Fruit fly (Drosophila melanogaster) whole organism, embryonic: Measurements from ENCODE around the gene Nf-YA.

Experiments used
- Awh ChIP-seq: fragments of 200-800 bp; sonication (Bioruptor generic); IDR thresholded peaks from 2 replicates; pipeline ENCODE4, ENCODE4 v1.3.6; 2022; ENCODE audit warnings: missing biosample characterization, missing genetic modification characterization
- CG1024 ChIP-seq: fragments of 200-800 bp; sonication (Bioruptor generic); IDR thresholded peaks from 2 replicates; pipeline ENCODE4 v1.3.6; 2022; ENCODE audit warnings: missing biosample characterization, missing genetic modification characterization
- CG10366 ChIP-seq: fragments of 200-800 bp; sonication (Bioruptor generic); IDR thresholded peaks from 2 replicates; pipeline ENCODE4 v1.3.6; 2022; ENCODE audit warnings: missing biosample characterization, missing genetic modification characterization
- CG10654 ChIP-seq: fragments of 200-800 bp; sonication (Bioruptor generic); optimal IDR thresholded peaks from 2 replicates; lab custom pipeline; 2016; ENCODE audit warnings: missing biosample characterization, missing genetic modification characterization
- CG10979 ChIP-seq: fragments of 200-800 bp; sonication (Bioruptor generic); optimal IDR thresholded peaks from 2 replicates; lab custom pipeline; 2018; ENCODE audit warnings: missing biosample characterization, mild to moderate bottlenecking, missing genetic modification characterization, moderate library complexity
- CG11696 ChIP-seq: fragments of 200-800 bp; sonication (Bioruptor generic); IDR thresholded peaks from 2 replicates; pipeline ENCODE4 v1.3.6; 2022; ENCODE audit warnings: missing biosample characterization, missing genetic modification characterization
- CG11723 ChIP-seq: fragments of 200-800 bp; sonication (Bioruptor generic); optimal IDR thresholded peaks from 2 replicates; lab custom pipeline; 2017; ENCODE audit warnings: missing biosample characterization, mild to moderate bottlenecking, missing genetic modification characterization
- CG14860 ChIP-seq: fragments of 200-800 bp; sonication (Bioruptor generic); IDR thresholded peaks from 3 replicates; pipeline ENCODE4 v1.3.6; 2022; ENCODE audit warnings: missing biosample characterization, missing genetic modification characterization; ENCODE audit not compliant: partially characterized antibody
- CG15514 ChIP-seq: fragments of 200-800 bp; sonication (Bioruptor generic); optimal IDR thresholded peaks from 3 replicates; lab custom pipeline; 2017; ENCODE audit warnings: missing biosample characterization, missing genetic modification characterization, mild to moderate bottlenecking, moderate library complexity, missing genetic modification reagents
- CG16813 ChIP-seq: fragments of 200-800 bp; sonication (Bioruptor generic); IDR thresholded peaks from 3 replicates; pipeline ENCODE4 v1.3.6; 2022; ENCODE audit warnings: missing biosample characterization, missing genetic modification characterization; ENCODE audit not compliant: partially characterized antibody
- CG17829 ChIP-seq: fragments of 200-800 bp; optimal IDR thresholded peaks from 2 replicates; lab custom pipeline; 2019; ENCODE audit warnings: missing biosample characterization, mild to moderate bottlenecking, missing genetic modification characterization, moderate library complexity
- CG1792 ChIP-seq: fragments of 200-800 bp; sonication (Bioruptor generic); optimal IDR thresholded peaks from 2 replicates; lab custom pipeline; 2016; ENCODE audit warnings: missing biosample characterization, missing genetic modification characterization
- CG30431 ChIP-seq: fragments of 200-800 bp; sonication (Bioruptor generic); optimal IDR thresholded peaks from 2 replicates; lab custom pipeline; 2017; ENCODE audit warnings: missing biosample characterization, missing genetic modification characterization
- CG31365 ChIP-seq: fragments of 200-800 bp; sonication (Bioruptor generic); optimal IDR thresholded peaks from 2 replicates; lab custom pipeline; 2018; ENCODE audit warnings: missing biosample characterization, mild to moderate bottlenecking, missing genetic modification characterization
- CG33557 ChIP-seq: fragments of 200-800 bp; sonication (Bioruptor generic); optimal IDR thresholded peaks from 2 replicates; lab custom pipeline; 2019; ENCODE audit warnings: missing biosample characterization, mild to moderate bottlenecking, missing genetic modification characterization, moderate library complexity
- CG3726 ChIP-seq: fragments of 200-800 bp; sonication (Bioruptor generic); IDR thresholded peaks from 3 replicates; pipeline ENCODE4, ENCODE4 v1.3.6; 2022; ENCODE audit warnings: missing biosample characterization, missing genetic modification characterization
- CG7786 ChIP-seq: fragments of 200-800 bp; sonication (Bioruptor generic); optimal IDR thresholded peaks from 2 replicates; lab custom pipeline; 2016; ENCODE audit warnings: missing biosample characterization, missing genetic modification characterization
- CG8290 ChIP-seq, 3 experiments: fragments of 200-800 bp; sonication (Bioruptor generic); optimal IDR thresholded peaks; 2 replicates each; lab custom pipeline; 2016 to 2019; ENCODE audit warnings: missing biosample characterization in 3 of 3, missing genetic modification characterization in 3 of 3, mild to moderate bottlenecking in 2 of 3, moderate library complexity in 1 of 3
- CG9727 ChIP-seq: fragments of 200-800 bp; sonication (Bioruptor generic); optimal IDR thresholded peaks from 3 replicates; lab custom pipeline; 2017; ENCODE audit warnings: missing biosample characterization, mild to moderate bottlenecking, missing genetic modification characterization
- D19B ChIP-seq: fragments of 200-800 bp; sonication (Bioruptor generic); optimal IDR thresholded peaks from 2 replicates; lab custom pipeline; 2017; ENCODE audit warnings: missing biosample characterization, mild to moderate bottlenecking, missing genetic modification characterization
- Dp ChIP-seq: fragments of 200-800 bp; sonication (Bioruptor generic); optimal IDR thresholded peaks from 2 replicates; lab custom pipeline; 2018; ENCODE audit warnings: missing biosample characterization, mild to moderate bottlenecking, missing genetic modification characterization, moderate library complexity
- Dref ChIP-seq: fragments of 200-800 bp; sonication (Bioruptor generic); IDR thresholded peaks from 2 replicates; pipeline ENCODE4 v1.3.6; 2022; ENCODE audit warnings: missing biosample characterization, missing genetic modification characterization
- Gug ChIP-seq: fragments of 200-800 bp; sonication (Bioruptor generic); IDR thresholded peaks from 4 replicates; pipeline ENCODE4 v1.3.6; 2022; ENCODE audit warnings: missing biosample characterization, missing genetic modification characterization
- H15 ChIP-seq: fragments of 200-800 bp; sonication (Bioruptor generic); IDR thresholded peaks from 3 replicates; pipeline ENCODE4 v1.3.6; 2022; ENCODE audit warnings: missing biosample characterization, missing genetic modification characterization
- Mrtf ChIP-seq: fragments of 200-800 bp; sonication (Bioruptor generic); IDR thresholded peaks from 3 replicates; pipeline ENCODE4 v1.3.6; 2022; ENCODE audit warnings: missing biosample characterization, missing genetic modification characterization
- Optix ChIP-seq: fragments of 200-800 bp; sonication (Bioruptor generic); IDR thresholded peaks from 3 replicates; pipeline ENCODE4 v1.3.6; 2022; ENCODE audit warnings: missing biosample characterization, missing genetic modification characterization
- PHDP ChIP-seq: fragments of 200-800 bp; sonication (Bioruptor generic); optimal IDR thresholded peaks from 3 replicates; lab custom pipeline; 2018; ENCODE audit warnings: missing biosample characterization, mild to moderate bottlenecking, missing genetic modification characterization, moderate library complexity
- Rfx ChIP-seq: fragments of 200-800 bp; sonication (Bioruptor generic); IDR thresholded peaks from 2 replicates; pipeline ENCODE4 v1.3.6; 2022; ENCODE audit warnings: missing biosample characterization, missing genetic modification characterization
- Ssrp ChIP-seq: fragments of 200-800 bp; sonication (Bioruptor generic); optimal IDR thresholded peaks from 2 replicates; lab custom pipeline; 2018; ENCODE audit warnings: missing biosample characterization, mild to moderate bottlenecking, missing genetic modification characterization, moderate library complexity
- corto ChIP-seq: fragments of 200-800 bp; sonication (Bioruptor generic); optimal IDR thresholded peaks from 2 replicates; lab custom pipeline; 2016; ENCODE audit warnings: missing biosample characterization, mild to moderate bottlenecking, missing genetic modification characterization, moderate library complexity
- crol ChIP-seq: fragments of 200-800 bp; sonication (Bioruptor generic); IDR thresholded peaks from 2 replicates; pipeline ENCODE4 v1.3.6; 2022; ENCODE audit warnings: missing biosample characterization, missing genetic modification characterization
- crp ChIP-seq, 2 experiments: fragments of 200-800 bp; sonication (Bioruptor generic); optimal IDR thresholded peaks; 2 replicates in 1 of 2; 3 replicates in 1 of 2; lab custom pipeline; 2017; ENCODE audit warnings: missing biosample characterization in 2 of 2, missing genetic modification characterization in 2 of 2, mild to moderate bottlenecking in 1 of 2, moderate library complexity in 1 of 2
- dati ChIP-seq: fragments of 200-800 bp; sonication (Bioruptor generic); IDR thresholded peaks from 2 replicates; pipeline ENCODE4 v1.3.6; 2022; ENCODE audit warnings: missing biosample characterization, missing genetic modification characterization
- gro ChIP-seq: fragments of 200-800 bp; sonication (Bioruptor generic); optimal IDR thresholded peaks from 2 replicates; lab custom pipeline; 2016; ENCODE audit warnings: missing biosample characterization, missing genetic modification characterization
- gt ChIP-seq: fragments of 200-800 bp; sonication (Bioruptor generic); IDR thresholded peaks from 2 replicates; pipeline ENCODE4 v1.3.6; 2022; ENCODE audit warnings: missing biosample characterization, missing genetic modification characterization
- h ChIP-seq: fragments of >200 bp; optimal IDR thresholded peaks from 2 replicates; lab custom pipeline; 2017
- ham ChIP-seq: fragments of 200-800 bp; sonication (Bioruptor generic); IDR thresholded peaks from 2 replicates; pipeline ENCODE4 v1.3.6; 2022; ENCODE audit warnings: missing biosample characterization, missing genetic modification characterization
- jigr1 ChIP-seq: fragments of 200-800 bp; sonication (Bioruptor generic); IDR thresholded peaks from 3 replicates; pipeline ENCODE4 v1.3.6; 2022; ENCODE audit warnings: missing biosample characterization, missing genetic modification characterization
- jumu ChIP-seq: fragments of 200-800 bp; sonication (Bioruptor generic); optimal IDR thresholded peaks from 3 replicates; lab custom pipeline; 2016; ENCODE audit warnings: missing biosample characterization, missing genetic modification characterization
- knrl ChIP-seq: fragments of 200-800 bp; sonication (Bioruptor generic); IDR thresholded peaks from 3 replicates; pipeline ENCODE4 v1.3.6; 2022; ENCODE audit warnings: missing biosample characterization, missing genetic modification characterization; ENCODE audit not compliant: partially characterized antibody
- pum ChIP-seq: fragments of 200-800 bp; sonication (Bioruptor generic); optimal IDR thresholded peaks from 2 replicates; lab custom pipeline; 2016; ENCODE audit warnings: missing biosample characterization, missing genetic modification characterization
- sc ChIP-seq, 3 experiments: fragments of >200 bp in 2 of 3; fragments of 200-800 bp in 1 of 3; sonication (Bioruptor generic) in 1 of 3; optimal IDR thresholded peaks; 2 replicates in 2 of 3; 3 replicates in 1 of 3; lab custom pipeline; 2017; ENCODE audit warnings: mild to moderate bottlenecking in 1 of 3, missing biosample characterization in 1 of 3, missing genetic modification characterization in 1 of 3, missing genetic modification reagents in 1 of 3
- sd ChIP-seq: fragments of 200-800 bp; sonication (Bioruptor generic); optimal IDR thresholded peaks from 3 replicates; lab custom pipeline; 2018; ENCODE audit warnings: missing biosample characterization, mild to moderate bottlenecking, missing genetic modification characterization, moderate library complexity
- slou ChIP-seq: fragments of 200-800 bp; sonication (Bioruptor generic); optimal IDR thresholded peaks from 3 replicates; lab custom pipeline; 2016; ENCODE audit warnings: missing biosample characterization, missing genetic modification characterization
- sna ChIP-seq: fragments of 200-800 bp; sonication (Bioruptor generic); IDR thresholded peaks from 2 replicates; pipeline ENCODE4 v1.3.6; 2022; ENCODE audit warnings: missing biosample characterization, missing genetic modification characterization; ENCODE audit not compliant: partially characterized antibody
- sqz ChIP-seq: fragments of 200-800 bp; sonication (Bioruptor generic); optimal IDR thresholded peaks from 3 replicates; lab custom pipeline; 2018; ENCODE audit warnings: missing biosample characterization, mild to moderate bottlenecking, missing genetic modification characterization
- sr ChIP-seq: fragments of 200-800 bp; sonication (Bioruptor generic); IDR thresholded peaks from 3 replicates; pipeline ENCODE4 v1.3.6; 2022; ENCODE audit warnings: missing biosample characterization, missing genetic modification characterization
- unc-4 ChIP-seq: fragments of 200-800 bp; sonication (Bioruptor generic); IDR thresholded peaks from 2 replicates; pipeline ENCODE4 v1.3.6; 2022; ENCODE audit warnings: missing biosample characterization, missing genetic modification characterization; ENCODE audit not compliant: partially characterized antibody

The Nf-YA gene

DNA sequence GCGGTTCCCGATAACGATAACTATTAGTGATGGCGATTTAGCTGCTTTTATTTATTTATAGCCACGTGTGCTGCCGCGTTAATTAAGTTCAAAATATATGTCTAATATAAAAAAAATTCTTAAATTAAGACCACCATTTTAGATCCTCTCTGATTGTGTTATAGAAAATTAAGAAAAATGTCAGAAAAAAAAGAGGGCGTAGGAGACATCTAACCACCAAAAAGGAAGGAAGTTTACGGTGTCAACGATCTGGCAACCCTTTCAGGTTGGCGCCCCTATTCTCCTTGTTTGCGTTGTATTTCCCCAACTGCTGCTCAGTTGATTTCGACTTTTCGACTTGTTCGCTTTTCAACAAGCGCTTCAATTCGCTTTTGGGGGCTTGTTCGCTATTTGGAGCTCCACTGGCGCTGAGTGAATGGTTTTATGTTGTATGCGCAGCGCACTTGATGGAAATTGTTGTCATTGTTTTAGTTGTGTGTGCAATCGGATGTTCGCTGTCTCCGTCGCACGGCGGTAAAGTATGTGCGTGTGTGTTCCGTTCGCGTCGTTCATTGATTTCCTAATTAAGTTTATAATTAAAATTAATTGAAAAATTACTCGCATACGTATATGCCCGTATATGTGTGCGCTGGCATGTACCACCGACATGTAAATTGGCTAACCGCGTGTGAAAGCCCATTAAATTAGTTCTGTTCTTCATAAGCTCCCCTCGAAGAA is 18.9 kb upstream of the Nf-YA start, which contains the start of the genes CG3434 and CG44838 (continued):
- TF ChIP-seq gro (GFP tag; lab: Kevin White, UChicago) (peak; percentile 64), Mrtf (GFP tag; lab: Robert Waterston, UW) (peak; percentile 68; the same call in 2 of the 3 replicates), CG1024 (0 out of 2 replicates have a peak, but pooled peaks have one; percentile 38), CG10366 (GFP tag; lab: Robert Waterston, UW) (peak; percentile 80), CG33557 (peak; percentile 82), CG8290 (GFP tag; optimal IDR thresholded peaks at IDR 0.05; lab: Kevin White, UChicago) (peak; percentile 83), CG8290 (tag; optimal IDR thresholded peaks at IDR 0.05; lab: Kevin White, UChicago) (peak; percentile 27 to 81), CG10979 (peak; percentile 73), gt (GFP tag; lab: Robert Waterston, UW) (no peak), CG3726 (GFP tag; lab: Robert Waterston, UW) (no peak), h (lab: Kevin White, UChicago) (no peak), CG14860 (GFP tag; lab: Robert Waterston, UW) (no peak), knrl (0 out of 3 replicates have a peak, but pooled peaks have one; percentile 18), CG7786 (peak; percentile 57), Dref (peak; percentile 66), Optix (GFP tag; lab: Robert Waterston, UW) (peak; percentile 59; the same call in 2 of the 3 replicates), CG10654 (GFP tag; lab: Kevin White, UChicago) (peak; percentile 77), CG31365 (tag; lab: Kevin White, UChicago) (no peak), sr (no peak), CG30431 (GFP tag; lab: Kevin White, UChicago) (peak; percentile 41), CG11696 (GFP tag; lab: Robert Waterston, UW) (peak; percentile 38), Dp (GFP tag; lab: Kevin White, UChicago) (peak; percentile 67), jumu (GFP tag; lab: Kevin White, UChicago) (peak; percentile 73), unc-4 (GFP tag; lab: Robert Waterston, UW) (peak; percentile 45; the same call in 1 of the 2 replicates), CG9727 (GFP tag; lab: Kevin White, UChicago) (peak; percentile 86), corto (GFP tag; lab: Kevin White, UChicago) (peak; percentile 42), dati (GFP tag; lab: Robert Waterston, UW) (peak; percentile 45; the same call in 1 of the 2 replicates), slou (peak; percentile 39), jigr1 (peak; percentile 38; the same call in 1 of the 3 replicates), Gug (GFP tag; lab: Robert Waterston, UW) (peak; percentile 55), ham (GFP tag; lab: Robert Waterston, UW) (no peak), PHDP (tag; lab: Kevin White, UChicago) (peak; percentile 81), CG16813 (GFP tag; lab: Robert Waterston, UW) (0 out of 3 replicates have a peak, but pooled peaks have one; percentile 27), Awh (peak; percentile 67; the same call in 1 of the 2 replicates), CG15514 (GFP tag; lab: Kevin White, UChicago) (peak; percentile 90), Ssrp (tag; lab: Kevin White, UChicago) (peak; percentile 75), pum (GFP tag; lab: Kevin White, UChicago) (peak; percentile 73), CG11723 (GFP tag; lab: Kevin White, UChicago) (peak; percentile 64), sna (GFP tag; lab: Robert Waterston, UW) (no peak), D19B (GFP tag; lab: Kevin White, UChicago) (peak; percentile 57), sd (tag; lab: Kevin White, UChicago) (peak; percentile 49), crol (no peak), sqz (GFP tag; lab: Kevin White, UChicago) (peak; percentile 65), CG17829 (tag; lab: Kevin White, UChicago) (peak; percentile 83), sc (optimal IDR thresholded peaks at IDR 0.05; lab: Kevin White, UChicago) (no peak), sc (GFP tag; optimal IDR thresholded peaks at IDR 0.05; lab: Kevin White, UChicago) (peak; percentile 70), CG1792 (GFP tag; lab: Kevin White, UChicago) (peak; percentile 67), H15 (GFP tag; lab: Robert Waterston, UW) (peak; percentile 74; the same call in 2 of the 3 replicates), Rfx (GFP tag; lab: Robert Waterston, UW) (peak; percentile 85), crp (GFP tag; optimal IDR thresholded peaks at IDR 0.05; lab: Kevin White, UChicago) (peak in 1 of 2 experiments; percentile 55)
